Fruit fly (Drosophila melanogaster): ENCODE data around the gene CG31675.

CG31675 gene

dm6 chr2L:20883097-20883496 is 15.5 kb downstream of the CG31675 start:
- TF ChIP-seq dl (GFP tag; optimal IDR thresholded peaks at IDR 0.05; ENCODE audit: insufficient read depth in 1 of 2, partially characterized antibody in 2 of 2) (no peak), Myc (optimal IDR thresholded peaks at IDR 0.05) (no peak), CG9705 (GFP tag; optimal IDR thresholded peaks at IDR 0.05) (no peak), HLH106 (tag; optimal IDR thresholded peaks at IDR 0.05) (no peak), woc (GFP tag; optimal IDR thresholded peaks at IDR 0.05) (no peak), tai (GFP tag; optimal IDR thresholded peaks at IDR 0.05) (no peak), GATAd (GFP tag; optimal IDR thresholded peaks at IDR 0.05) (no peak)

- TF ChIP-seq Rel (GFP tag; optimal IDR thresholded peaks at IDR 0.05) = no peak
- no peak for TF ChIP-seq Rel (tag; optimal IDR thresholded peaks at IDR 0.05)
- no peak for TF ChIP-seq Sp1 (GFP tag; optimal IDR thresholded peaks at IDR 0.05)
- TF ChIP-seq h (GFP tag; optimal IDR thresholded peaks at IDR 0.05) = no peak
- no peak for TF ChIP-seq dsf (GFP tag; optimal IDR thresholded peaks at IDR 0.05; ENCODE audit: borderline replicate concordance)
- no peak for TF ChIP-seq HLH106 (tag; optimal IDR thresholded peaks at IDR 0.05)
- no peak for TF ChIP-seq Hr83 (GFP tag; optimal IDR thresholded peaks at IDR 0.05; ENCODE audit: poor library complexity, severe bottlenecking)
- no peak for TF ChIP-seq ey (GFP tag; optimal IDR thresholded peaks at IDR 0.05)
- TF ChIP-seq Vsx2 (GFP tag; optimal IDR thresholded peaks at IDR 0.05; ENCODE audit: partially characterized antibody) = no peak
- TF ChIP-seq fru (GFP tag; optimal IDR thresholded peaks at IDR 0.05) = no peak
Observed at dm6 chr2L:20883624-20884220, 16.2 kb downstream of the CG31675 start.

- TF ChIP-seq Rel (GFP tag; optimal IDR thresholded peaks at IDR 0.05) = no peak
- TF ChIP-seq Rel (tag; optimal IDR thresholded peaks at IDR 0.05) = peak; percentile 8
- no peak for TF ChIP-seq CG9705 (GFP tag; optimal IDR thresholded peaks at IDR 0.05)
Observed at dm6 chr2L:20885889-20886507, 18.4 kb downstream of the CG31675 start.

- TF ChIP-seq Rel (GFP tag; optimal IDR thresholded peaks at IDR 0.05) (no peak), Rel (tag; optimal IDR thresholded peaks at IDR 0.05) (peak; percentile 22), CrebA (GFP tag; optimal IDR thresholded peaks at IDR 0.05; ENCODE audit: borderline replicate concordance) (peak; percentile 18), Vsx2 (GFP tag; optimal IDR thresholded peaks at IDR 0.05; ENCODE audit: partially characterized antibody) (no peak), N (GFP tag; optimal IDR thresholded peaks at IDR 0.05) (no peak), Sp1 (GFP tag; optimal IDR thresholded peaks at IDR 0.05) (peak; percentile 64)
Observed at dm6 chr2L:20887273-20887672, 19.7 kb downstream of the CG31675 start.

dm6 chr2L:20889857-20890606 is 22.5 kb downstream of the CG31675 start:
- TF ChIP-seq pan (optimal IDR thresholded peaks at IDR 0.05) (no peak), GATAd (GFP tag; optimal IDR thresholded peaks at IDR 0.05) (no peak), dl (GFP tag; optimal IDR thresholded peaks at IDR 0.05; ENCODE audit: insufficient read depth in 1 of 2, partially characterized antibody in 2 of 2) (peak in 1 of 2 experiments; percentile 43), Dif (GFP tag; optimal IDR thresholded peaks at IDR 0.05; ENCODE audit: partially characterized antibody) (peak; percentile 21), tai (GFP tag; optimal IDR thresholded peaks at IDR 0.05) (no peak), ey (GFP tag; optimal IDR thresholded peaks at IDR 0.05) (no peak), Mio (GFP tag; optimal IDR thresholded peaks at IDR 0.05) (no peak), Rel (GFP tag; optimal IDR thresholded peaks at IDR 0.05) (no peak), Rel (tag; optimal IDR thresholded peaks at IDR 0.05) (peak; percentile 19)

dm6 chr2L:20891188-20891587 is 23.6 kb downstream of the CG31675 start:
- no peak for TF ChIP-seq usp (GFP tag; optimal IDR thresholded peaks at IDR 0.05)
- TF ChIP-seq Myc (optimal IDR thresholded peaks at IDR 0.05) = peak; percentile 51
- peak; percentile 30 for TF ChIP-seq Vsx2 (GFP tag; optimal IDR thresholded peaks at IDR 0.05; ENCODE audit: partially characterized antibody)
- no peak for TF ChIP-seq GATAd (GFP tag; optimal IDR thresholded peaks at IDR 0.05)
- TF ChIP-seq Mio (GFP tag; optimal IDR thresholded peaks at IDR 0.05) = no peak
- no peak for TF ChIP-seq dmrt93B (GFP tag; optimal IDR thresholded peaks at IDR 0.05)
- peak; percentile 40 for TF ChIP-seq Dif (GFP tag; optimal IDR thresholded peaks at IDR 0.05; ENCODE audit: partially characterized antibody)
- no peak for TF ChIP-seq lola (GFP tag; optimal IDR thresholded peaks at IDR 0.05)
- peak; percentile 55 for TF ChIP-seq N (GFP tag; optimal IDR thresholded peaks at IDR 0.05)
- TF ChIP-seq CG9705 (GFP tag; optimal IDR thresholded peaks at IDR 0.05) = no peak
